Worm (Caenorhabditis elegans): Measurements from ENCODE around the gene C15C8.4.

The C15C8.4 gene

DNA sequence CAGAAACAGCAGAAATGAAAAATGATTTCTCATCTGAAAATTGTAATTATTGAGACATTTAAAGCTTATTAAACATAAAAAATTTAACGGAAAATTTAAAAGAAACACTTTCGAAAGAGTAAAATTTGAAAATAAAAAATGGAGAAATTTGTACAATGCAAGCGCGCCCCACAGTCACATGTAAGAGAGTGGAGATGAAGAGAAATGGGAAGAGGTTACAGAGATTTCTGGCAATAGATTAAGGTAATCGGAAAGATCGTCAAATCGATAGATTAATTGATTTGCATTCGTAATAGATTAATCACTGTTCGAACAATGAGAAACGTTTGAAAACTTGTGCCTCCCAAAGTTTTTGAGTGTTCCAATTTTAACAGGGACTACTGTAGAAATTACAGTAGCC, at the start of gene C15C8.4:
Gene C15C8.4 (minus strand): TSS at position 33 of the 400 bp plus-strand sequence.
- TF ChIP-seq fos-1 (tag; optimal IDR thresholded peaks at IDR 0.05) (no peak), elt-1 (tag; optimal IDR thresholded peaks at IDR 0.05) (peak; percentile 54), nfya-1 (tag; optimal IDR thresholded peaks at IDR 0.05; ENCODE audit: insufficient read depth) (peak; percentile 6), nhr-28 (tag; optimal IDR thresholded peaks at IDR 0.05) (no peak), skn-1 (tag; optimal IDR thresholded peaks at IDR 0.05) (no peak), aly-2 (tag; optimal IDR thresholded peaks at IDR 0.05) (no peak), lin-15B (tag; optimal IDR thresholded peaks at IDR 0.05) (peak; percentile 45), ceh-28 (tag; optimal IDR thresholded peaks at IDR 0.05) (peak; percentile 18), zag-1 (tag; optimal IDR thresholded peaks at IDR 0.05) (no peak), ceh-9 (tag; optimal IDR thresholded peaks at IDR 0.05) (no peak)

DNA sequence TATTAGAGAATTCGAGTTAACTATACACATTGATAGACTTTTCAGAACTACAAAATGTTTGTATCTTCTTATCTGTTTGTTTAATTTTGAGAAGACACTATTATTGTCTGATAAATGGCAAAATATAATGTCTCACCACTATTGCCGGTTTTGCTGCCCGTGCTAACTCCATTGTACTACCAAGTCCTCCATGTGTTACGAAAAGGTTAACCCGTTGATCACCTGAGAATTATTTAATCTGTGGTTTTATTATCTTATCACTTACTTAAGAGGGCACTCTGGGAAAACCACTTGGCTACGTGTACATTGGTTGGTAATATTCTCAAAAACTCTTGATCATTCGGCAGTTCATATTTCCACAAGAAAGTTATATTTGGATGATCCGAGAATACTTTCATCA, 48.7 kb upstream of the C15C8.4 start:
- TF ChIP-seq nfya-1 (tag; optimal IDR thresholded peaks at IDR 0.05; ENCODE audit: insufficient read depth) (no peak), ztf-11 (tag; optimal IDR thresholded peaks at IDR 0.05) (no peak), nhr-43 (tag; optimal IDR thresholded peaks at IDR 0.05; ENCODE audit: poor library complexity, severe bottlenecking) (no peak), elt-2 (tag; optimal IDR thresholded peaks at IDR 0.05) (peak; percentile 35), ceh-28 (tag; optimal IDR thresholded peaks at IDR 0.05) (no peak), nhr-77 (tag; optimal IDR thresholded peaks at IDR 0.05) (no peak), egl-5 (tag; optimal IDR thresholded peaks at IDR 0.05) (no peak), pqm-1 (tag; optimal IDR thresholded peaks at IDR 0.05) (peak; percentile 75), nhr-25 (tag; optimal IDR thresholded peaks at IDR 0.05) (no peak)

DNA sequence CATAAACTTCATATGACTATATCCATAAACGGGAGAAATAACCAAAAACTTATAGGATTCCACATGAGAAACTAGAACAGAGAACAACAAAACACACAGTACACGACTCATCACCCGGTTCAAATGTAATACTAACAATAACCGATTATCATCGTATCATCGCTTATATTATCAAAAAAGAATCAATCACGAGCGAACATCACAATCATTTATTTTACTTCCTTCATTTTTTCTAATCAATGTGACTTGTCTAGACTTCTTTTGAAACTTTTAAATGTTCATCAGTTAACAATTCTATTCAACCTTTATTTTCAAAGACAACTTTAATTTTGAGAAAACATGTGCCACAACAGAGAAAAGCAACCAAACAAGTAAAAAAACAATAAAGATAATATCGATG, 47.9 kb upstream of the C15C8.4 start, which contains the start of gene ugt-4:
Gene ugt-4 (minus strand): TSS at position 141 of the 400 bp plus-strand sequence.
- TF ChIP-seq nhr-43 (tag; optimal IDR thresholded peaks at IDR 0.05; ENCODE audit: poor library complexity, severe bottlenecking) (no peak), pha-4 (tag; optimal IDR thresholded peaks at IDR 0.05) (peak; percentile 20), pqm-1 (tag; optimal IDR thresholded peaks at IDR 0.05) (peak; percentile 85), jun-1 (tag; optimal IDR thresholded peaks at IDR 0.05) (peak; percentile 19), elt-2 (tag; optimal IDR thresholded peaks at IDR 0.05) (peak; percentile 72)

DNA sequence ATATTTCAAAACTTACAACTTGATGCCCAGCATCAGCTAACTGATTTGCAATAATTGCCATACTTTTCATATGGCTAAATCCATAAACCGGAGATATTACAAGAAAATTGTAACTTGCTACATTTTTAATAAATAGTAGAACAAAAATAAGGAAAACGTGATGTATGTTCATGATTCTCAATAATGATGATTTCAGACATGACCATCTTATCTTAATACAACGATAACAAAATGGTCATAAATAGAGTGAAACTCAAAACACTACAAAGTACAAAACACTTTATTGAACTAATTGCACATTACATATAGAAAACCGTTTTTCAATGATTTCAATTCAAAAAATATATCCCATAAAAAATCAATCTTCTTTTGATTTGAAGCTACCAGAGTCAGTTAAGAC, 45.5 kb upstream of the C15C8.4 start, which contains the start of gene ugt-5:
Gene ugt-5 (minus strand): TSS at position 214 of the 400 bp plus-strand sequence.
- TF ChIP-seq elt-2 (tag; optimal IDR thresholded peaks at IDR 0.05) (peak; percentile 52), hmg-11 (tag; optimal IDR thresholded peaks at IDR 0.05) (no peak), pqm-1 (tag; optimal IDR thresholded peaks at IDR 0.05) (peak; percentile 86), skn-1 (tag; optimal IDR thresholded peaks at IDR 0.05) (peak; percentile 68)

DNA sequence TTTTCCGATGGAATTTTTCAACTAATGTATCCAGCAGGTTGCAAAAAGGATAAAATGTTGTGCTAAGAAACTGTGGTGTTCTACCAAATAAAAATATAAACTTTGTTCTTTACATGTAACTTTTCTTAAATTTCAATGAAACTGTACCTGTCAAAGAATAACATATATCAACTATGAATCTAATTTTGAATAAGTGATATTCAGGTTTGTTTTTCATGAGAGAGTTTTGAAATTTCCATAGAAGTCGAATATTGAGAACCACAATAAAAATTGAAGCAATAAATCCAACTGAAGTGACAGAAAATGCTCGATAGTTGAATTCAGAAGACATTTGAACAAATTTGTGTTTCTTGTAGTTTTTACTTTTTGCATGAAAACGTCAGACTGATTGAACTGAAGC, 42.9 kb upstream of the C15C8.4 start, which contains the start of gene srbc-43:
Gene srbc-43 (minus strand): TSS at position 331 of the 400 bp plus-strand sequence.
- TF ChIP-seq lin-15B (tag; optimal IDR thresholded peaks at IDR 0.05) (no peak), lin-39 (tag; optimal IDR thresholded peaks at IDR 0.05) (no peak), ztf-4 (tag; optimal IDR thresholded peaks at IDR 0.05) (no peak), nhr-12 (tag; optimal IDR thresholded peaks at IDR 0.05) (no peak), lsy-12 (tag; optimal IDR thresholded peaks at IDR 0.05) (no peak), jun-1 (tag; optimal IDR thresholded peaks at IDR 0.05) (no peak), eor-1 (tag; optimal IDR thresholded peaks at IDR 0.05) (no peak), daf-12 (tag; optimal IDR thresholded peaks at IDR 0.05) (no peak), elt-2 (tag; optimal IDR thresholded peaks at IDR 0.05) (no peak)

DNA sequence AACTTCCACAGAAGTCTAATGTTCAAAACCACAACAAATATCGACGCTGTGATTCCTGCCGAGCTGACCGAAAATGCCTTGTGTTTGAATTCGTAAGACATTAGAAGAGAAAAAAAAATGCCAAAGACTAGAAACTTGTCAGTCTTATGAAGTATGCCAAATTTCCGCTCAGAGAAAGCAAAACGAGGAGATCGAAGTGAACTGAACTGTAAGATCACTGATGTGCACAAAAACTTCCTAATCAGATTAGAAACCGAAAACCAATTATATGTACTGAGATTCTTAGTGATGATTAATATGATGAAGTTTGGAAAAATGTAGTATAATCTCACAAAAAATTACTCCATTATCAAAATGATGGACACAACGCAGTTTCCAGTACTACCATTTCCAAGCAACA, 41.2 kb upstream of the C15C8.4 start, which contains the start of gene srbc-44:
Gene srbc-44 (minus strand): TSS at position 101 of the 400 bp plus-strand sequence.
- TF ChIP-seq nhr-28 (tag; optimal IDR thresholded peaks at IDR 0.05) (no peak), R02D3.7 (tag; optimal IDR thresholded peaks at IDR 0.05) (no peak), nhr-25 (tag; optimal IDR thresholded peaks at IDR 0.05) (no peak), ceh-16 (tag; optimal IDR thresholded peaks at IDR 0.05) (no peak), daf-12 (tag; optimal IDR thresholded peaks at IDR 0.05) (no peak), ama-1 (optimal IDR thresholded peaks at IDR 0.05) (no peak)

DNA sequence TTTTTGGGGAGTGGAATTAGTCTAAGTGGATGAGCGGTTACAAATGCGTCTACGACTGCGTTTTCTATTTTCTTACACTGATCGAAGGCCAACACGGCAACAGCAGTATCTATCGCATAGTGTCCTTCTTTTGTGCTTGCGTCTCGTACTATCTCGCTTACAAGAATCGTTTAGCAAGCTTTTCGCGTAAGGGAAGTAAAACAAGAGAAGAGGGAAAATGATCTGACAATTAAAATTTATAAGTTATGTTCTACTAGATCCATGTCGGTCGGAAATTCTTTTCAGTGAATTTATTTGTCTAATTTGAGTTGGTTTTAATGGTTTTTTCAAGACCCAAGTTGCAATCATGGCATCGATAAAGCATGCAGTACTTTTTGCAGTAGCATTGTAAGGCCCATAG, 39.8 kb upstream of the C15C8.4 start, which contains the start of gene fkb-4:
Gene fkb-4 (minus strand): TSS at position 101 of the 400 bp plus-strand sequence.
- TF ChIP-seq ceh-16 (tag; optimal IDR thresholded peaks at IDR 0.05): no peak
- TF ChIP-seq nhr-25 (tag; optimal IDR thresholded peaks at IDR 0.05): peak; percentile 44

Measured in whole organism, L3 larva.